Fruit fly (Drosophila melanogaster) whole organism, prepupa: Measurements from ENCODE around the gene Ten-a.
A peak's percentile ranks its signal among the peaks of the same experiment; 100 is the strongest.

Source experiments
- Blimp-1 ChIP-seq: fragments of 200-800 bp; sonication (Bioruptor generic); optimal IDR thresholded peaks from 3 replicates; lab custom pipeline; 2017; ENCODE audit warnings: missing biosample characterization, missing genetic modification characterization, mild to moderate bottlenecking, moderate library complexity, missing genetic modification reagents
- CG10631 ChIP-seq: fragments of 200-800 bp; sonication (Bioruptor generic); optimal IDR thresholded peaks from 2 replicates; lab custom pipeline; 2016; ENCODE audit warnings: missing biosample characterization, missing genetic modification characterization
- CG10669 ChIP-seq: fragments of 200-800 bp; sonication (Bioruptor generic); optimal IDR thresholded peaks from 3 replicates; lab custom pipeline; 2018; ENCODE audit warnings: missing biosample characterization, mild to moderate bottlenecking, missing genetic modification characterization, moderate library complexity
- CG11762 ChIP-seq: fragments of 200-800 bp; sonication (Bioruptor generic); optimal IDR thresholded peaks from 3 replicates; lab custom pipeline; 2016; ENCODE audit warnings: missing biosample characterization, missing genetic modification characterization; ENCODE audit not compliant: insufficient read depth
- CG11902 ChIP-seq: fragments of 200-800 bp; sonication (Bioruptor generic); optimal IDR thresholded peaks from 3 replicates; lab custom pipeline; 2016; ENCODE audit warnings: missing biosample characterization, missing genetic modification characterization
- CG15336 ChIP-seq: fragments of 200-800 bp; sonication (Bioruptor generic); IDR thresholded peaks from 2 replicates; pipeline ENCODE4 v1.3.6; 2022; ENCODE audit warnings: missing biosample characterization, missing genetic modification characterization
- CG1621 ChIP-seq: fragments of 200-800 bp; sonication (Bioruptor generic); optimal IDR thresholded peaks from 3 replicates; lab custom pipeline; 2018; ENCODE audit warnings: missing biosample characterization, mild to moderate bottlenecking, missing genetic modification characterization
- CG32006 ChIP-seq: fragments of 200-800 bp; sonication (Bioruptor generic); optimal IDR thresholded peaks from 3 replicates; lab custom pipeline; 2017; ENCODE audit warnings: missing biosample characterization, mild to moderate bottlenecking, missing genetic modification characterization
- CG3919 ChIP-seq: fragments of 200-800 bp; sonication (Bioruptor generic); optimal IDR thresholded peaks from 3 replicates; lab custom pipeline; 2016; ENCODE audit warnings: missing biosample characterization, missing genetic modification characterization
- CG4318 ChIP-seq: fragments of 200-800 bp; sonication (Bioruptor generic); optimal IDR thresholded peaks from 3 replicates; lab custom pipeline; 2017; ENCODE audit warnings: missing biosample characterization, mild to moderate bottlenecking, missing genetic modification characterization
- CG6163 ChIP-seq: fragments of 200-800 bp; sonication (Bioruptor generic); IDR thresholded peaks from 3 replicates; pipeline ENCODE4 v1.3.6; 2022; ENCODE audit warnings: missing biosample characterization, missing genetic modification characterization
- CG6808 ChIP-seq: fragments of 200-800 bp; sonication (Bioruptor generic); optimal IDR thresholded peaks from 3 replicates; lab custom pipeline; 2017; ENCODE audit warnings: missing biosample characterization, missing genetic modification characterization, mild to moderate bottlenecking, moderate library complexity, missing genetic modification reagents
- CG8319 ChIP-seq: fragments of 200-800 bp; sonication (Bioruptor generic); optimal IDR thresholded peaks from 3 replicates; lab custom pipeline; 2016; ENCODE audit warnings: missing biosample characterization, missing genetic modification characterization
- CG9139 ChIP-seq: fragments of 200-800 bp; sonication (Bioruptor generic); optimal IDR thresholded peaks from 3 replicates; lab custom pipeline; 2017; ENCODE audit warnings: missing biosample characterization, mild to moderate bottlenecking, missing genetic modification characterization
- Eip75B ChIP-seq: fragments of 200-800 bp; sonication (Bioruptor generic); optimal IDR thresholded peaks from 3 replicates; lab custom pipeline; 2016; ENCODE audit warnings: missing biosample characterization, missing genetic modification characterization
- Eip78C ChIP-seq: fragments of 200-800 bp; sonication (Bioruptor generic); peaks from one replicate; lab custom pipeline; 2016; ENCODE audit warnings: missing biosample characterization, missing genetic modification characterization
- Eip93F ChIP-seq: fragments of 200-800 bp; sonication (Bioruptor generic); optimal IDR thresholded peaks from 2 replicates; lab custom pipeline; 2016; ENCODE audit warnings: missing biosample characterization, mild to moderate bottlenecking, missing genetic modification characterization
- Ets21C ChIP-seq: fragments of 200-800 bp; sonication (Bioruptor generic); optimal IDR thresholded peaks from 3 replicates; lab custom pipeline; 2016; ENCODE audit warnings: missing biosample characterization, missing genetic modification characterization
- Ets96B ChIP-seq: fragments of 200-800 bp; optimal IDR thresholded peaks from 2 replicates; lab custom pipeline; 2019; ENCODE audit warnings: missing biosample characterization, mild to moderate bottlenecking, missing genetic modification characterization, moderate library complexity
- Gug ChIP-seq: fragments of 200-800 bp; sonication (Bioruptor generic); IDR thresholded peaks from 2 replicates; pipeline ENCODE4 v1.3.6; 2022; ENCODE audit warnings: missing biosample characterization, missing genetic modification characterization
- Hr38 ChIP-seq: sonication (Bioruptor generic); optimal IDR thresholded peaks from 2 replicates; lab custom pipeline; 2016; ENCODE audit warnings: missing biosample characterization, missing genetic modification characterization
- Hr39 ChIP-seq: fragments of 200-800 bp; sonication (Bioruptor generic); optimal IDR thresholded peaks from 2 replicates; lab custom pipeline; 2016; ENCODE audit warnings: missing biosample characterization, missing genetic modification characterization
- Hr4 ChIP-seq: fragments of 200-800 bp; sonication (Bioruptor generic); optimal IDR thresholded peaks from 3 replicates; lab custom pipeline; 2016; ENCODE audit warnings: missing biosample characterization, missing genetic modification characterization
- OdsH ChIP-seq: fragments of 200-800 bp; sonication (Bioruptor generic); optimal IDR thresholded peaks from 3 replicates; lab custom pipeline; 2016; ENCODE audit warnings: missing biosample characterization, missing genetic modification characterization
- Smox ChIP-seq: fragments of 200-800 bp; sonication (Bioruptor generic); optimal IDR thresholded peaks from 3 replicates; lab custom pipeline; 2016; ENCODE audit warnings: missing biosample characterization, missing genetic modification characterization
- Sox102F ChIP-seq: fragments of 200-800 bp; sonication (Bioruptor generic); optimal IDR thresholded peaks from 2 replicates; lab custom pipeline; 2016; ENCODE audit warnings: missing biosample characterization, mild to moderate bottlenecking, missing genetic modification characterization
- Sox15 ChIP-seq: fragments of 200-800 bp; sonication (Bioruptor generic); optimal IDR thresholded peaks from 3 replicates; lab custom pipeline; 2016; ENCODE audit warnings: missing biosample characterization, missing genetic modification characterization
- acj6 ChIP-seq: fragments of 200-800 bp; sonication (Bioruptor generic); optimal IDR thresholded peaks from 3 replicates; lab custom pipeline; 2016; ENCODE audit warnings: missing biosample characterization, missing genetic modification characterization
- esn ChIP-seq: fragments of 200-800 bp; sonication (Bioruptor generic); optimal IDR thresholded peaks from 2 replicates; lab custom pipeline; 2016; ENCODE audit warnings: missing biosample characterization, mild to moderate bottlenecking, missing genetic modification characterization, moderate library complexity
- fd59A ChIP-seq: fragments of 200-800 bp; sonication (Bioruptor generic); optimal IDR thresholded peaks from 2 replicates; lab custom pipeline; 2017; ENCODE audit warnings: missing biosample characterization, mild to moderate bottlenecking, missing genetic modification characterization, missing genetic modification reagents
- fd85E ChIP-seq: fragments of 200-800 bp; sonication (Bioruptor generic); optimal IDR thresholded peaks from 3 replicates; lab custom pipeline; 2016; ENCODE audit warnings: missing biosample characterization, missing genetic modification characterization
- fkh ChIP-seq: fragments of 200-800 bp; sonication (Bioruptor generic); optimal IDR thresholded peaks from 3 replicates; lab custom pipeline; 2017; ENCODE audit warnings: missing biosample characterization, mild to moderate bottlenecking, missing genetic modification characterization, moderate library complexity
- net ChIP-seq: fragments of 200-800 bp; sonication (Bioruptor generic); optimal IDR thresholded peaks from 3 replicates; lab custom pipeline; 2016; ENCODE audit warnings: missing biosample characterization, missing genetic modification characterization
- pdm3 ChIP-seq: fragments of 200-800 bp; sonication (Bioruptor generic); optimal IDR thresholded peaks from 3 replicates; lab custom pipeline; 2016; ENCODE audit warnings: missing biosample characterization, missing genetic modification characterization
- salr ChIP-seq, 2 experiments: fragments of 200-800 bp; sonication (Bioruptor generic); optimal IDR thresholded peaks; 3 replicates each; lab custom pipeline; 2016 to 2018; ENCODE audit warnings: missing biosample characterization in 2 of 2, missing genetic modification characterization in 2 of 2, mild to moderate bottlenecking in 1 of 2
- ss ChIP-seq, 2 experiments: fragments of 200-800 bp; sonication (Bioruptor generic); optimal IDR thresholded peaks; 2 replicates in 1 of 2; 3 replicates in 1 of 2; lab custom pipeline; 2017 to 2018; ENCODE audit warnings: mild to moderate bottlenecking in 2 of 2, missing biosample characterization in 2 of 2, missing genetic modification characterization in 2 of 2, moderate library complexity in 1 of 2
- svp ChIP-seq: fragments of 200-800 bp; sonication (Bioruptor generic); peaks from one replicate; lab custom pipeline; 2016; ENCODE audit warnings: missing biosample characterization, missing genetic modification characterization
- topi ChIP-seq: fragments of 200-800 bp; sonication (Bioruptor generic); optimal IDR thresholded peaks from 3 replicates; lab custom pipeline; 2016; ENCODE audit warnings: missing biosample characterization, missing genetic modification characterization
- vri ChIP-seq: fragments of 200-800 bp; sonication (Bioruptor generic); optimal IDR thresholded peaks from 3 replicates; lab custom pipeline; 2016; ENCODE audit warnings: missing biosample characterization, mild to moderate bottlenecking, missing genetic modification characterization

Ten-a gene

DNA sequence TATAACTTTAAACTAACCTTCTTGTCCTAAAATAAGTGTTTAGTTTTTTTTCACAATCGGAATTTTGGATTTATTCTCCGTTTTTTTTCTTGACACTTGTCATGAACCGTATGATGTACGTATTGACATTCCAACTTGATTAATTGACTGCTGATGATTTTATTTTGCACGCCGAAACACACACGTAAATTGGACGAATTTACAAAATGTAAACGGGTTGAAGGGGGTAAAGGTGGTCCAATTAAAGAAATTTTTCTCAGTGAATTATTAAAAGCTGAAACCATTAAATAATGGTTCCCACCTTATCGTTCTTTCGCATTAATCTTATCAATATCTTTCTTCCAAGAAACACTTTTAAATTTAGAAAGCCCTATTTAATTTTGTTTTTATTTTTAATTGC is 13.0 kb downstream of the Ten-a start, which contains the start of gene Uch-L5R:
Gene Uch-L5R (minus strand): TSS at position 101 of the 400 bp plus-strand sequence.
- TF ChIP-seq svp (GFP tag; lab: Kevin White, UChicago), result no peak
- no peak for TF ChIP-seq fd59A
- no peak for TF ChIP-seq Ets21C (GFP tag; lab: Kevin White, UChicago)
- TF ChIP-seq CG10631, result no peak

DNA sequence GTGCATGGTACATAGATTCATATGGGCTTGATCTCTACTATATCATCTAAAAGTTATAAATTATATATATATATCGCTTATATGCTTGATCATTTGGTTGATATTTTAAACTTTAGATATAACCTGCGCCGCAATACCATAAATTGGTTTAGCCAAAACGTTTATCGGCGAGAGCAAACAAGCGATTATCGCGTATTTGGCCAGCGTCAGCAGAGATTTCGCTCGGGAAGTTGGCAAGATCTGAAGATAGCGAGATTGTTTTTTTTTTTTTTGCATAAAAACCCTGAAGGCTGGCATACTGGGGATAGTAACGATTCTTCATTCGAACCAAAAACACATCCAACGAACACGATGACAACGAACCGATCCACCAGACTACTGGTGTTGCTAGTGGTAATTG is 16.0 kb downstream of the Ten-a start, which contains the start of gene Muc11A:
Gene Muc11A (plus strand): TSS at position 301 of the 400 bp plus-strand sequence.
- TF ChIP-seq Ets21C (GFP tag; lab: Kevin White, UChicago), result no peak
- TF ChIP-seq Smox (GFP tag; lab: Kevin White, UChicago), result no peak
- no peak for TF ChIP-seq CG6808 (GFP tag; lab: Kevin White, UChicago)
- no peak for TF ChIP-seq Ets96B (tag; lab: Kevin White, UChicago)

DNA sequence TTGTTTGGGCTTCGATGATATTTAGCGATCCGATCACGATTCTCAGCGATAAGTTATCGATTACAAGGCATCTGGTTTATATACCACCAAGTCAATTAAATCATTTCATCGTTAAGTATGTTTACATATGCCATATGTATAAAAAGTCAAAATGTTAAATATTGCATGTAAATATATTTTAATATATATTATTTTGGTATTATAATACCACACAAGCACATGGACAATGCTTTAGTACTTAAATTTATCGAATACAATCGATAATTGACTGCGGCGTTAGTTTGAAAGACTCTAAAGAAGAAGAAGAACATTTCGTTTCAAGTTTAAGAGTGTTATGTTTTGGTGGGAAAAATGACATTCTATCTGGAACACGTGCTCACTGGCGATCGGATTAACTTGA is 26.6 kb downstream of the Ten-a start, which contains the start of gene CG34323:
Gene CG34323 (plus strand): TSS at position 301 of the 400 bp plus-strand sequence.
- TF ChIP-seq CG3919 (GFP tag; lab: Kevin White, UChicago), result no peak
- TF ChIP-seq topi (GFP tag; lab: Kevin White, UChicago), result no peak
- TF ChIP-seq Eip93F (GFP tag; lab: Kevin White, UChicago), result no peak
- no peak for TF ChIP-seq Sox15 (GFP tag; lab: Kevin White, UChicago)
- TF ChIP-seq fd85E (GFP tag; lab: Kevin White, UChicago), result no peak
- TF ChIP-seq CG8319 (GFP tag; lab: Kevin White, UChicago), result no peak
- TF ChIP-seq acj6, result no peak
- no peak for TF ChIP-seq CG9139

DNA sequence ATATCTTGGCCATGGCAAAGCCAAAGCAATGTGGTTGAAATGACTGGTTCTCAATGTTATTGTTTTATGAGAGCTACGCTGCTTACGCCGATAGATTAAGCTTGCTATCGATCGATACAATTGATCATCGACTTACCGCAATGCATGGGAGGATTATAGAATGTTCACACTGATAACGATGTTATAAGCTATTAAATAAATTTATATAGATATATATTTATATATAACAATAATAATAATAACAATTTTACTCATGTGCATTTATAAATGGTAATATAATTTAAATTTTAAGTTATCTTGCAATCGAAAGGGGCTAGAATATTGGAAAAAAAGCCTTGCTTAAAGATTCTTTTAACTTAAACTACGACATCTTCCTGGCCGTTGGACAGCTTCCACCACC is 29.2 kb downstream of the Ten-a start, which contains the start of gene moon:
Gene moon (minus strand): TSS at position 101 of the 400 bp plus-strand sequence.
- TF ChIP-seq CG15336 (GFP tag; lab: Robert Waterston, UW) (no peak), fkh (GFP tag; lab: Kevin White, UChicago) (no peak), Sox102F (GFP tag; lab: Kevin White, UChicago) (no peak), CG11762 (GFP tag; lab: Kevin White, UChicago) (no peak)
- TF ChIP-seq, all 60 proteins: peak for 0

DNA sequence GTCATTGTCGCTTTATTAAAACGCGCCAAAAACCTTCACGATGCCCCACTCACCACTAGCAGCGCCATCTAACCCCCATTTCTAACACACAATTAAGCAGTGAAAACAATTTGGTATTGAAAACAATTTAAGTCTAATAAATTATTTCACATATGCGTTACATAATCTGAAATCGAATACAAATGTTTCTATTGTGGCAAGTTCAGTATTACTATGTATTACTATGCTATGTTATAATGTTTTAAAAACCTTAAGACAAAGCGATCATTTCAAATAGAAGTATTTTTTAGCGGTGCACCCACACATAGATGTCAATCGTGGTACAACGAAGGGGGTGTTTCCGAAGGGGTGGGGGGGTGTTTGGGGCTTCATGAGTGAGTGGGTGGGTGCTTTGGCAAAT is 30.1 kb downstream of the Ten-a start:
- TF ChIP-seq vri (GFP tag; lab: Kevin White, UChicago), result no peak
- peak; percentile 39 for TF ChIP-seq Eip78C (GFP tag; lab: Kevin White, UChicago)
- no peak for TF ChIP-seq fkh (GFP tag; lab: Kevin White, UChicago)
- no peak for TF ChIP-seq Smox (GFP tag; lab: Kevin White, UChicago)
- no peak for TF ChIP-seq Hr4 (GFP tag; lab: Kevin White, UChicago)
- no peak for TF ChIP-seq OdsH (GFP tag; lab: Kevin White, UChicago)
- peak; percentile 32 for TF ChIP-seq svp (GFP tag; lab: Kevin White, UChicago)
- TF ChIP-seq Sox102F (GFP tag; lab: Kevin White, UChicago), result no peak
- TF ChIP-seq Ets96B (tag; lab: Kevin White, UChicago), result peak; percentile 4
- no peak for TF ChIP-seq CG4318
- peak; percentile 10 for TF ChIP-seq CG10669
- no peak for TF ChIP-seq CG11902 (GFP tag; lab: Kevin White, UChicago)

DNA sequence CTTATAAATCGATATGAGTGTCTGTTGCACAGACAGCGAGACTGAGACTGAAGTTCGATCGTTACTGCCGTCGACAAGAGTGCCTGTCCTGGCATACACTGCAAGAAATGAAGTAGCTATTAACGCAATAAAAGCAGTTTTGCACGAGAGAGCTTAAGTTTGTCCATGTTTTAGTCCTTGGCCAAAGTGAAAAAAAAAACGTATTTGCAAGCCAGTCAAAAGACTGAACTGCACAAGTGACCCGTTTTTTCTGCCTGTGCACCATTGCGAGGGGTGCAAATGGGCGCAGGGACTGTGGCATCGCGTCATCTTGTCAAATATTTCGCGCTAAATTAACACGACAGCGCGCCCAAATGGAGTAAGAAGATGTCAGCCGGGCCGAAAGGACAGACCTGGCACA is 32.1 kb downstream of the Ten-a start:
- TF ChIP-seq CG1621 (tag; lab: Kevin White, UChicago) (peak; percentile 13), CG11902 (GFP tag; lab: Kevin White, UChicago) (no peak), OdsH (GFP tag; lab: Kevin White, UChicago) (no peak), Eip78C (GFP tag; lab: Kevin White, UChicago) (peak; percentile 48), ss (GFP tag; optimal IDR thresholded peaks at IDR 0.05; lab: Kevin White, UChicago) (peak in 1 of 2 experiments; percentile 10), vri (GFP tag; lab: Kevin White, UChicago) (no peak), esn (peak; percentile 26), Hr39 (GFP tag; lab: Kevin White, UChicago) (peak; percentile 21), salr (GFP tag; optimal IDR thresholded peaks at IDR 0.05; lab: Kevin White, UChicago) (no peak), fd59A (no peak), net (no peak), CG10631 (peak; percentile 21), CG32006 (GFP tag; lab: Kevin White, UChicago) (no peak), CG4318 (no peak), topi (GFP tag; lab: Kevin White, UChicago) (peak; percentile 12), CG6808 (GFP tag; lab: Kevin White, UChicago) (no peak), Blimp-1 (GFP tag; lab: Kevin White, UChicago) (no peak), Hr38 (no peak), pdm3 (GFP tag; lab: Kevin White, UChicago) (peak; percentile 32), CG6163 (GFP tag; lab: Robert Waterston, UW) (no peak), Eip75B (GFP tag; lab: Kevin White, UChicago) (no peak), CG10669 (peak; percentile 30), Sox102F (GFP tag; lab: Kevin White, UChicago) (no peak), Gug (GFP tag; lab: Robert Waterston, UW) (no peak)
